Fruit fly (Drosophila melanogaster) whole organism, embryonic: ENCODE measurements around the gene Ubc6.

Experiments used
- Ada2b ChIP-seq: fragments of 200-800 bp; sonication (Bioruptor generic); IDR thresholded peaks from 2 replicates; pipeline ENCODE4 v1.3.6; 2022; ENCODE audit warnings: missing biosample characterization, missing genetic modification characterization
- Awh ChIP-seq: fragments of 200-800 bp; sonication (Bioruptor generic); IDR thresholded peaks from 2 replicates; pipeline ENCODE4, ENCODE4 v1.3.6; 2022; ENCODE audit warnings: missing biosample characterization, missing genetic modification characterization
- BEAF-32 ChIP-seq: fragments of 200-800 bp; sonication (Bioruptor generic); optimal IDR thresholded peaks from 3 replicates; lab custom pipeline; 2017; ENCODE audit warnings: missing biosample characterization, missing genetic modification characterization, mild to moderate bottlenecking, moderate library complexity, missing genetic modification reagents
- CG10543 ChIP-seq: fragments of 200-800 bp; sonication (Bioruptor generic); optimal IDR thresholded peaks from 3 replicates; lab custom pipeline; 2017; ENCODE audit warnings: missing biosample characterization, mild to moderate bottlenecking, missing genetic modification characterization, moderate library complexity
- CG11504 ChIP-seq: fragments of 200-800 bp; sonication (Bioruptor generic); optimal IDR thresholded peaks from 3 replicates; lab custom pipeline; 2019; ENCODE audit warnings: missing biosample characterization, mild to moderate bottlenecking, missing genetic modification characterization, moderate library complexity
- CG12391 ChIP-seq: fragments of 200-800 bp; sonication (Bioruptor generic); optimal IDR thresholded peaks from 3 replicates; lab custom pipeline; 2018; ENCODE audit warnings: missing biosample characterization, mild to moderate bottlenecking, missing genetic modification characterization, moderate library complexity
- CG13624 ChIP-seq: fragments of 200-800 bp; sonication (Bioruptor generic); optimal IDR thresholded peaks from 2 replicates; lab custom pipeline; 2016; ENCODE audit warnings: missing biosample characterization, missing genetic modification characterization
- CG17829 ChIP-seq: fragments of 200-800 bp; optimal IDR thresholded peaks from 2 replicates; lab custom pipeline; 2019; ENCODE audit warnings: missing biosample characterization, mild to moderate bottlenecking, missing genetic modification characterization, moderate library complexity
- CG2199 ChIP-seq: fragments of 200-800 bp; sonication (Bioruptor generic); IDR thresholded peaks from 3 replicates; pipeline ENCODE4 v1.3.6; 2022; ENCODE audit warnings: missing biosample characterization, missing genetic modification characterization
- CG2202 ChIP-seq: fragments of 200-800 bp; sonication (Bioruptor generic); optimal IDR thresholded peaks from 2 replicates; lab custom pipeline; 2018; ENCODE audit warnings: missing biosample characterization, mild to moderate bottlenecking, missing genetic modification characterization
- CG2678 ChIP-seq: fragments of 200-800 bp; sonication (Bioruptor generic); optimal IDR thresholded peaks from 3 replicates; lab custom pipeline; 2019; ENCODE audit warnings: missing biosample characterization, mild to moderate bottlenecking, missing genetic modification characterization, moderate library complexity
- CG30431 ChIP-seq: fragments of 200-800 bp; sonication (Bioruptor generic); optimal IDR thresholded peaks from 2 replicates; lab custom pipeline; 2017; ENCODE audit warnings: missing biosample characterization, missing genetic modification characterization
- CG33557 ChIP-seq: fragments of 200-800 bp; sonication (Bioruptor generic); optimal IDR thresholded peaks from 2 replicates; lab custom pipeline; 2019; ENCODE audit warnings: missing biosample characterization, mild to moderate bottlenecking, missing genetic modification characterization, moderate library complexity
- CG5953 ChIP-seq: fragments of 200-800 bp; sonication (Bioruptor generic); IDR thresholded peaks from 2 replicates; pipeline ENCODE4 v1.3.6; 2022; ENCODE audit warnings: missing biosample characterization, missing genetic modification characterization
- CG6254 ChIP-seq: fragments of 200-800 bp; sonication (Bioruptor generic); optimal IDR thresholded peaks from 3 replicates; lab custom pipeline; 2017; ENCODE audit warnings: mild to moderate bottlenecking, missing biosample characterization, missing genetic modification reagents, missing genetic modification characterization
- CG6689 ChIP-seq: fragments of 200-800 bp; sonication (Bioruptor generic); IDR thresholded peaks from 2 replicates; pipeline ENCODE4 v1.3.6; 2022; ENCODE audit warnings: missing biosample characterization, missing genetic modification characterization
- CG8290 ChIP-seq, 3 experiments: fragments of 200-800 bp; sonication (Bioruptor generic); optimal IDR thresholded peaks; 2 replicates each; lab custom pipeline; 2016 to 2019; ENCODE audit warnings: missing biosample characterization in 3 of 3, missing genetic modification characterization in 3 of 3, mild to moderate bottlenecking in 2 of 3, moderate library complexity in 1 of 3
- CG8359 ChIP-seq: fragments of 200-800 bp; sonication (Bioruptor generic); optimal IDR thresholded peaks from 2 replicates; lab custom pipeline; 2017; ENCODE audit warnings: missing biosample characterization, mild to moderate bottlenecking, missing genetic modification characterization, borderline replicate concordance
- CG8765 ChIP-seq: fragments of 200-800 bp; sonication (Bioruptor generic); IDR thresholded peaks from 2 replicates; pipeline ENCODE4 v1.3.6; 2022; ENCODE audit warnings: missing biosample characterization, missing genetic modification characterization
- Dad ChIP-seq: fragments of 200-800 bp; sonication (Bioruptor generic); optimal IDR thresholded peaks from 3 replicates; lab custom pipeline; 2016; ENCODE audit warnings: missing biosample characterization, missing genetic modification characterization
- Fer1 ChIP-seq: fragments of 200-800 bp; sonication (Bioruptor generic); optimal IDR thresholded peaks from 2 replicates; lab custom pipeline; 2017; ENCODE audit warnings: missing biosample characterization, mild to moderate bottlenecking, missing genetic modification characterization
- Hand ChIP-seq: fragments of 200-800 bp; sonication (Bioruptor generic); optimal IDR thresholded peaks from 2 replicates; lab custom pipeline; 2017; ENCODE audit warnings: mild to moderate bottlenecking, missing biosample characterization, missing genetic modification reagents, missing genetic modification characterization
- Hmr ChIP-seq: fragments of 200-800 bp; sonication (Bioruptor generic); optimal IDR thresholded peaks from 3 replicates; lab custom pipeline; 2017; ENCODE audit warnings: mild to moderate bottlenecking, missing biosample characterization, missing genetic modification reagents, missing genetic modification characterization
- Jarid2 ChIP-seq: fragments of 200-800 bp; sonication (Bioruptor generic); optimal IDR thresholded peaks from 3 replicates; lab custom pipeline; 2017; ENCODE audit warnings: mild to moderate bottlenecking, missing biosample characterization, missing genetic modification reagents, missing genetic modification characterization
- Sox102F ChIP-seq: fragments of 200-800 bp; sonication (Bioruptor generic); optimal IDR thresholded peaks from 2 replicates; lab custom pipeline; 2018; ENCODE audit warnings: missing biosample characterization, mild to moderate bottlenecking, missing genetic modification characterization, moderate library complexity
- Spps ChIP-seq: fragments of 200-800 bp; sonication (Bioruptor generic); optimal IDR thresholded peaks from 2 replicates; lab custom pipeline; 2018; ENCODE audit warnings: missing biosample characterization, mild to moderate bottlenecking, missing genetic modification characterization
- Xbp1 ChIP-seq: fragments of 200-800 bp; sonication (Bioruptor generic); optimal IDR thresholded peaks from 3 replicates; lab custom pipeline; 2016; ENCODE audit warnings: missing biosample characterization, mild to moderate bottlenecking, missing genetic modification characterization
- ac ChIP-seq: fragments of 200-800 bp; sonication (Bioruptor generic); optimal IDR thresholded peaks from 3 replicates; lab custom pipeline; 2017; ENCODE audit warnings: missing biosample characterization, mild to moderate bottlenecking, missing genetic modification characterization
- ap ChIP-seq: fragments of 200-800 bp; sonication (Bioruptor generic); IDR thresholded peaks from 2 replicates; pipeline ENCODE4 v1.3.6; 2022; ENCODE audit warnings: missing biosample characterization, missing genetic modification characterization
- az2 ChIP-seq: fragments of 200-800 bp; sonication (Bioruptor generic); optimal IDR thresholded peaks from 3 replicates; lab custom pipeline; 2016; ENCODE audit warnings: missing biosample characterization, missing genetic modification characterization
- dati ChIP-seq: fragments of 200-800 bp; sonication (Bioruptor generic); IDR thresholded peaks from 2 replicates; pipeline ENCODE4 v1.3.6; 2022; ENCODE audit warnings: missing biosample characterization, missing genetic modification characterization
- eve ChIP-seq, 2 experiments: fragments of >200 bp; optimal IDR thresholded peaks; 2 replicates each; lab custom pipeline; 2017; ENCODE audit warnings: missing biosample characterization in 2 of 2, missing genetic modification characterization in 2 of 2
- fd64A ChIP-seq: fragments of 200-800 bp; sonication (Bioruptor generic); optimal IDR thresholded peaks from 3 replicates; lab custom pipeline; 2018; ENCODE audit warnings: missing biosample characterization, mild to moderate bottlenecking, missing genetic modification characterization
- gce ChIP-seq: fragments of 200-800 bp; sonication (Bioruptor generic); IDR thresholded peaks from 3 replicates; pipeline ENCODE4 v1.3.6; 2022; ENCODE audit warnings: missing biosample characterization, missing genetic modification characterization
- grn ChIP-seq: fragments of 200-800 bp; sonication (Bioruptor generic); optimal IDR thresholded peaks from 3 replicates; lab custom pipeline; 2017; ENCODE audit warnings: missing biosample characterization, missing genetic modification characterization
- gsb-n ChIP-seq: fragments of 200-800 bp; sonication (Bioruptor generic); optimal IDR thresholded peaks from 3 replicates; lab custom pipeline; 2018; ENCODE audit warnings: missing biosample characterization, mild to moderate bottlenecking, missing genetic modification characterization
- lmd ChIP-seq: fragments of 200-800 bp; sonication (Bioruptor generic); IDR thresholded peaks from 2 replicates; pipeline ENCODE4 v1.3.6; 2022; ENCODE audit warnings: missing biosample characterization, missing genetic modification characterization
- otp ChIP-seq: fragments of 200-800 bp; sonication (Bioruptor generic); IDR thresholded peaks from 3 replicates; pipeline ENCODE4, ENCODE4 v1.3.6; 2022; ENCODE audit warnings: missing biosample characterization, missing genetic modification characterization
- phol ChIP-seq: fragments of 200-800 bp; sonication (Bioruptor generic); optimal IDR thresholded peaks from 3 replicates; lab custom pipeline; 2018; ENCODE audit warnings: missing biosample characterization, mild to moderate bottlenecking, missing genetic modification characterization, moderate library complexity
- prd ChIP-seq, 3 experiments: fragments of >200 bp in 2 of 3; fragments of 200-800 bp in 1 of 3; sonication (Bioruptor generic) in 1 of 3; optimal IDR thresholded peaks in 2 of 3; IDR thresholded peaks in 1 of 3; 2 replicates in 2 of 3; 3 replicates in 1 of 3; pipeline versions ENCODE4 v1.3.6 to Lab custom; 2017 to 2022; ENCODE audit warnings: missing biosample characterization in 1 of 3, missing genetic modification characterization in 1 of 3
- row ChIP-seq: fragments of 200-800 bp; sonication (Bioruptor generic); IDR thresholded peaks from 3 replicates; pipeline ENCODE4 v1.3.6; 2022; ENCODE audit warnings: missing biosample characterization, missing genetic modification characterization
- sens ChIP-seq: fragments of 200-800 bp; sonication (Bioruptor generic); peaks from one replicate; lab custom pipeline; 2016; ENCODE audit warnings: missing biosample characterization, missing genetic modification characterization
- sens-2 ChIP-seq: fragments of 200-800 bp; sonication (Bioruptor generic); IDR thresholded peaks from 2 replicates; pipeline ENCODE4 v1.3.6; 2022; ENCODE audit warnings: missing biosample characterization, missing genetic modification characterization
- sna ChIP-seq: fragments of 200-800 bp; sonication (Bioruptor generic); IDR thresholded peaks from 2 replicates; pipeline ENCODE4 v1.3.6; 2022; ENCODE audit warnings: missing biosample characterization, missing genetic modification characterization; ENCODE audit not compliant: partially characterized antibody
- sqz ChIP-seq: fragments of 200-800 bp; sonication (Bioruptor generic); optimal IDR thresholded peaks from 3 replicates; lab custom pipeline; 2018; ENCODE audit warnings: missing biosample characterization, mild to moderate bottlenecking, missing genetic modification characterization
- tio ChIP-seq: fragments of 200-800 bp; sonication (Bioruptor generic); optimal IDR thresholded peaks from 2 replicates; lab custom pipeline; 2017; ENCODE audit warnings: missing biosample characterization, missing genetic modification characterization, inconsistent platforms
- vvl ChIP-seq: fragments of 200-800 bp; sonication (Bioruptor generic); IDR thresholded peaks from 2 replicates; pipeline ENCODE4 v1.3.6; 2022; ENCODE audit warnings: missing biosample characterization, missing genetic modification characterization

The Ubc6 gene

DNA sequence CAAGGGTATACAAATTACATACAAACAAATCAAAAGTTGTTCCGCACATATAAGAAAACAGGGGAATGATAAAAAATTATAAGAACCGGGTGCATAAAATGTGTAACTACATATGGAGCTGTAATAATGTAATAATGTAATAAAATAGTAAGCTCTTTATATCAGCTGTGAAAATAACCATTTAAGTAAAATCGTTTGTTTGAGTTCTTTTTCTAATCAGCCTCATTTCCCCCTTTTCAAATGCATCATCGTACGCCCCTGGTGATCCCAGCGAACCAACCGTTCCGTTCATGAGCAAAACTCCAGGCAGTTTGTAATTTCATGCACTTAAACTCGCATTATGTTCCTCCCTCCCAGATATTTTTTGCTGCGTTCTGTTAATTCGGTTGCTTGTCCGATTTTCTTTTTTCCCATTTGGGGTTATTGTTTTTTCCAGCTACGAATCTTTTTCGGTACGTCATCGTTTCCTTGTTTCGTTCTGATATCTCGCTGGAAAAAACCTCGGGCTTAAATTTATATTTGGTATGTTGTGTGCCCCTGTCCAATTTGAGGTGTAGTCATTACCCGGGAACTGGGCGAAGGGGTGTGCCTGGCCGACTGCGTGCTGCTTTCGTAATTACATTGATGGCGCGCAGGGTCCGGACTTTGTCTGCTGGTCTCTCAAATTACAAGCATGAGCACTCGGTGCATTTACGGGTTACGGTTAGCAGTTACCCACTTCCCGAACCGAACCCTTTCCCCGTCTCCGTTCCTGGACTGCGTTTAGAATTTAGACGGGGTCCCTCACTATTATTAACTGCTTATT is 45.1 kb upstream of the Ubc6 start (continued):
- TF ChIP-seq row (GFP tag; lab: Robert Waterston, UW) (peak; percentile 57), CG5953 (0 out of 2 replicates have a peak, but pooled peaks have one; percentile 36), CG8765 (GFP tag; lab: Robert Waterston, UW) (peak; percentile 20; the same call in 1 of the 2 replicates), sna (GFP tag; lab: Robert Waterston, UW) (no peak), Hand (GFP tag; lab: Kevin White, UChicago) (no peak), sens-2 (GFP tag; lab: Robert Waterston, UW) (0 out of 2 replicates have a peak, but pooled peaks have one; percentile 14), Spps (peak; percentile 2), gsb-n (tag; lab: Kevin White, UChicago) (peak; percentile 5), tio (GFP tag; lab: Kevin White, UChicago) (peak; percentile 16), CG30431 (peak; percentile 13), CG2199 (peak; percentile 86; the same call in 1 of the 3 replicates), Awh (GFP tag; lab: Robert Waterston, UW) (peak; percentile 36; the same call in 1 of the 2 replicates), CG11504 (tag; lab: Kevin White, UChicago) (peak; percentile 41), Fer1 (GFP tag; lab: Kevin White, UChicago) (no peak), CG6689 (GFP tag; lab: Robert Waterston, UW) (peak; percentile 21; the same call in 1 of the 2 replicates), sqz (GFP tag; lab: Kevin White, UChicago) (peak; percentile 69), lmd (0 out of 2 replicates have a peak, but pooled peaks have one; percentile 4), prd (optimal IDR thresholded peaks at IDR 0.05; lab: Kevin White, UChicago) (no peak), prd (GFP tag; IDR thresholded peaks at IDR 0.05; lab: Robert Waterston, UW) (peak; percentile 59; the same call in 2 of the 3 replicates), eve (GFP tag; optimal IDR thresholded peaks at IDR 0.05; lab: Kevin White, UChicago) (peak in 1 of 2 experiments; percentile 78), gce (0 out of 3 replicates have a peak, but pooled peaks have one; percentile 45), ap (GFP tag; lab: Robert Waterston, UW) (no peak), Ada2b (GFP tag; lab: Robert Waterston, UW) (no peak), CG13624 (no peak), az2 (GFP tag; lab: Kevin White, UChicago) (peak; percentile 13), vvl (GFP tag; lab: Robert Waterston, UW) (peak; percentile 46), Xbp1 (GFP tag; lab: Kevin White, UChicago) (peak; percentile 15), Jarid2 (GFP tag; lab: Kevin White, UChicago) (peak; percentile 11), CG17829 (tag; lab: Kevin White, UChicago) (peak; percentile 30), CG2678 (tag; lab: Kevin White, UChicago) (peak; percentile 19), CG12391 (peak; percentile 23), CG2202 (tag; lab: Kevin White, UChicago) (peak; percentile 24), dati (GFP tag; lab: Robert Waterston, UW) (0 out of 2 replicates have a peak, but pooled peaks have one; percentile 33)

DNA sequence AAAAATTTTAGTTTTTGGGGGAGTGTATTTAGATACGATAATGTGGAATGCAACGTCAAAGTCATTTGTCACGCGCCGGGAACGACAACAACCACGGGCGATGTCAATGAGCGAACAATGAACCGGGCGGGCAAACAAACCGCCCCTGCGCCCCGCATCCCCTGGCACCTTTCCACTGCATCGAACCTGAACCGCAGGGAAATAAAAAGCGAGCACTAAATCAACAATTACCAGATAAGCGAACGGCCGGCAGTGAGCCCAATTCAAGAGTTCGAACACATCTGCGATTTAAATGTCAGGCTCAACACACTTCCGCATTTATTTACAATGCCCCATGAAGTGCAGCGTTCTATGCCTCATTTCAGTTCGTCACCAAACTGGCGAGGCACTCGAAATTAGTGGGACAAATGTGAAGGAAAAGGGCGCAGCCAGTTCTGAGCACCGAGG is 44.1 kb upstream of the Ubc6 start:
- TF ChIP-seq grn (GFP tag; lab: Kevin White, UChicago) (peak; percentile 61), CG10543 (GFP tag; lab: Kevin White, UChicago) (peak; percentile 63), sens (GFP tag; lab: Kevin White, UChicago) (peak; percentile 79), otp (GFP tag; lab: Robert Waterston, UW) (peak; percentile 49; the same call in 1 of the 3 replicates), CG8359 (GFP tag; lab: Kevin White, UChicago) (peak; percentile 44), CG6254 (GFP tag; lab: Kevin White, UChicago) (peak; percentile 39), Sox102F (peak; percentile 4), phol (tag; lab: Kevin White, UChicago) (no peak), Hmr (GFP tag; lab: Kevin White, UChicago) (no peak), Dad (GFP tag; lab: Kevin White, UChicago) (no peak), CG8290 (GFP tag; optimal IDR thresholded peaks at IDR 0.05; lab: Kevin White, UChicago) (no peak), CG8290 (tag; optimal IDR thresholded peaks at IDR 0.05; lab: Kevin White, UChicago) (peak in 1 of 2 experiments; percentile 22), prd (optimal IDR thresholded peaks at IDR 0.05; lab: Kevin White, UChicago) (no peak), prd (GFP tag; IDR thresholded peaks at IDR 0.05; lab: Robert Waterston, UW) (peak; percentile 40; the same call in 1 of the 3 replicates), CG5953 (0 out of 2 replicates have a peak, but pooled peaks have one; percentile 19), BEAF-32 (GFP tag; lab: Kevin White, UChicago) (no peak), fd64A (GFP tag; lab: Kevin White, UChicago) (peak; percentile 25), ac (GFP tag; lab: Kevin White, UChicago) (peak; percentile 26), CG33557 (GFP tag; lab: Kevin White, UChicago) (peak; percentile 33)
